Worm (Caenorhabditis elegans): ENCODE measurements around the gene xbx-1.

The xbx-1 gene

ce11 chrV:14954633-14955032 lies 25.4 kb upstream of the xbx-1 start, which contains the start of gene C30G7.5:
Gene C30G7.5, minus strand, starts transcription at chrV:14954733.
- no peak for TF ChIP-seq ceh-9 (tag; optimal IDR thresholded peaks at IDR 0.05)
- no peak for TF ChIP-seq unc-55 (GFP tag; optimal IDR thresholded peaks at IDR 0.05)
- no peak for TF ChIP-seq unc-42 (tag; optimal IDR thresholded peaks at IDR 0.05)
- no peak for TF ChIP-seq sdc-2 (tag; optimal IDR thresholded peaks at IDR 0.05)
- no peak for TF ChIP-seq hlh-13 (GFP tag; optimal IDR thresholded peaks at IDR 0.05)
- TF ChIP-seq unc-86 (tag; optimal IDR thresholded peaks at IDR 0.05): no peak
- TF ChIP-seq ama-1 (optimal IDR thresholded peaks at IDR 0.05): no peak
- TF ChIP-seq K02D7.2 (tag; optimal IDR thresholded peaks at IDR 0.05): no peak
- TF ChIP-seq ceh-19 (GFP tag; optimal IDR thresholded peaks at IDR 0.05): no peak
- no peak for TF ChIP-seq C08G9.2 (tag; optimal IDR thresholded peaks at IDR 0.05)

DNA sequence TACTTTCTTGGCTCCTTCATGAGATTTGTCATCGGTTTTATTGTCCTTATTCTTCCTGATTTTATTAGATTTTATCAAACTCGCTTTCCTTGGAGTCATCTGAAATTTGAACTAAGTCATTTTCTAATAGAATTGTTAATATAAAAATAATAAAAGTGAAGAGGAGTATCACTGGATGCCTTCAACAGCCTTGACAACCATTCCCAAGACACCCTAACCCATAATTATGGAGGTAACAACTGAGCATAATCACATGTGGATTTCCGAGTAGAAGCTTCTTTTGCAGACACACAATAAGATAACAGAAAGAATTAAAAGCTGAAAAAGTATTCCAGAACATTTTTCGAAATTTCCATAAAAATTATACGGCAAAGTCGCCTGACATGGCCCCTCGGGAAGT lies 24.4 kb upstream of the xbx-1 start, which contains the start of gene F02D8.9:
Gene F02D8.9, minus strand, starts transcription at position 101 of the 400 bp plus-strand sequence.
- TF ChIP-seq ref-2 (tag; optimal IDR thresholded peaks at IDR 0.05) (no peak), ceh-6 (GFP tag; optimal IDR thresholded peaks at IDR 0.05) (no peak), unc-3 (GFP tag; conservative IDR thresholded peaks at IDR 0.05) (no peak), unc-3 (tag; optimal IDR thresholded peaks at IDR 0.05) (no peak), ets-4 (tag; optimal IDR thresholded peaks at IDR 0.05) (no peak)

ce11 chrV:14971136-14971535 lies 8.9 kb upstream of the xbx-1 start, which contains the start of gene nlp-59:
Gene nlp-59, plus strand, starts transcription at chrV:14971436.
- TF ChIP-seq che-1 (tag; optimal IDR thresholded peaks at IDR 0.05) (no peak), rnt-1 (tag; optimal IDR thresholded peaks at IDR 0.05) (no peak), fkh-6 (tag; optimal IDR thresholded peaks at IDR 0.05) (no peak), pros-1 (tag; optimal IDR thresholded peaks at IDR 0.05) (no peak), ceh-31 (tag; optimal IDR thresholded peaks at IDR 0.05) (no peak), C08G9.2 (tag; optimal IDR thresholded peaks at IDR 0.05) (no peak), nfya-1 (tag; optimal IDR thresholded peaks at IDR 0.05) (no peak), nhr-11 (tag; optimal IDR thresholded peaks at IDR 0.05) (no peak), lim-6 (tag; optimal IDR thresholded peaks at IDR 0.05) (no peak), Y22D7AL.16 (tag; optimal IDR thresholded peaks at IDR 0.05) (no peak), tbx-7 (tag; optimal IDR thresholded peaks at IDR 0.05) (no peak), ceh-24 (tag; optimal IDR thresholded peaks at IDR 0.05) (no peak)

DNA sequence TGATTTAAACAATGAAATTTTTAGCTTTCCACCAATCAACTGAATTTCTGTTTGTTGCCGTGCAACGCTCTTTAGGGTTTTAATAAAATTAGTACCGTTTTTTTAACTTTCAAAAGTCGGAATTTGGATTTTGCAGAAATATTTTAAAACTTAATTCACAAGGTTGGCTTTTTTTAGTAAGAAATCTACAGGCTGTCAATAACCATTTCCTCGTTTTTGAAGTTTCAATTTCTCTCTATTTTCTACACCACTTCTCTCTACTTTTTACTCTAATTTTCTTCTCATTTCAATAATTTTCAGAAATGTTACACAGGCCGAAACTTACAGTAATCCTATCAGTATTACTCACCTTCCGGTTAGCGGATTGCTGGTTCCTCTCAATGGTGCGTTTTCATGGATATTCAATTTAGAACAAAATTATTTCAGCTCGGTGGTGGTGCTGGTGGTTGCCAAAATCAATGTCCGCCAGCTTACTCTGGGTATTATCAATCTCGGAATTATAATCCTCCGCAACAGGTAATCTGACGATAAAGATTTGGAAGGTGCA lies 1.8 kb upstream of the xbx-1 start, which contains the start of the genes grd-12 and F02D8.1:
Gene grd-12, plus strand, starts transcription at position 301 of the 547 bp plus-strand sequence.
Gene F02D8.1, minus strand, starts transcription at position 497 of the 547 bp plus-strand sequence.
- TF ChIP-seq syd-9 (tag; optimal IDR thresholded peaks at IDR 0.05) (no peak), ttx-3 (tag; optimal IDR thresholded peaks at IDR 0.05) (no peak), tbx-2 (tag; optimal IDR thresholded peaks at IDR 0.05) (no peak), T23F11.4 (GFP tag; optimal IDR thresholded peaks at IDR 0.05) (no peak), ztf-16 (tag; optimal IDR thresholded peaks at IDR 0.05) (no peak), pat-9 (tag; optimal IDR thresholded peaks at IDR 0.05) (no peak)

- TF ChIP-seq fax-1 (tag; optimal IDR thresholded peaks at IDR 0.05) (no peak), nhr-232 (tag; optimal IDR thresholded peaks at IDR 0.05) (no peak), T23F11.4 (GFP tag; optimal IDR thresholded peaks at IDR 0.05) (no peak), ceh-2 (tag; optimal IDR thresholded peaks at IDR 0.05) (no peak), F13H6.1 (tag; optimal IDR thresholded peaks at IDR 0.05) (no peak)
These were observed 4.6 kb downstream of the xbx-1 start, which contains the start of gene F02D8.4 for ce11 chrV:14984593-14984992. Gene F02D8.4, plus strand, starts transcription at chrV:14984893.

Measured in whole organism, late embryonic.